Fruit fly (Drosophila melanogaster) Kc167 (cell line): ENCODE results near the gene RhoBTB.

Source experiments
- Myc ChIP-seq: fragments of >200 bp; optimal IDR thresholded peaks from 2 replicates; lab custom pipeline; 2017; ENCODE audit warnings: missing external identifiers
- ttk ChIP-seq: sonication (Bioruptor generic); optimal IDR thresholded peaks from 2 replicates; lab custom pipeline; 2017; ENCODE audit warnings: missing external identifiers

- TF ChIP-seq ttk = no peak
- TF ChIP-seq Myc (lab: Kevin White, UChicago) = no peak
Measured at dm6 chr3L:20410780-20411179, 34.7 kb downstream of the RhoBTB start.
